1 fruit fly cellular context compared by ENCODE assay signal in genomic region chr2L:21757264-21758066, dm6.
TF ChIP-seq lines count a peak whose summit lies in the region.

Gene step, minus strand, starts transcription at chr2L:21757466.
Gene CG1416, plus strand, starts transcription at chr2L:21758010.

TF ChIP-seq in whole organism, embryonic, 481 proteins besides CTCF, POLR2A, EP300 and RAD21 (continued from another document and continues in another):
- no peak for TF ChIP-seq CG12744 (GFP tag; optimal IDR thresholded peaks at IDR 0.05; lab: Kevin White, UChicago)
- TF ChIP-seq dmrt11E (tag; optimal IDR thresholded peaks at IDR 0.05; lab: Kevin White, UChicago), result peak; percentile 48
- no peak for TF ChIP-seq TFAM (GFP tag; optimal IDR thresholded peaks at IDR 0.05; lab: Kevin White, UChicago)
- peak; percentile 54 for TF ChIP-seq YL-1 (GFP tag; optimal IDR thresholded peaks at IDR 0.05; lab: Kevin White, UChicago)
- TF ChIP-seq CG4820 (GFP tag; optimal IDR thresholded peaks at IDR 0.05; lab: Kevin White, UChicago), result peak; percentile 61
- peak; percentile 19 for TF ChIP-seq CG18476 (GFP tag; optimal IDR thresholded peaks at IDR 0.05; lab: Kevin White, UChicago)
- TF ChIP-seq NfI (GFP tag; optimal IDR thresholded peaks at IDR 0.05; lab: Kevin White, UChicago), result peak; percentile 51
- TF ChIP-seq CG3838 (GFP tag; optimal IDR thresholded peaks at IDR 0.05; lab: Kevin White, UChicago), result no peak
- TF ChIP-seq BEAF-32 (GFP tag; optimal IDR thresholded peaks at IDR 0.05; lab: Kevin White, UChicago), result peak; percentile 87
- no peak for TF ChIP-seq fru (optimal IDR thresholded peaks at IDR 0.05; lab: Kevin White, UChicago)
- no peak for TF ChIP-seq dati (GFP tag; IDR thresholded peaks at IDR 0.05; lab: Robert Waterston, UW)
- TF ChIP-seq CG14860 (GFP tag; IDR thresholded peaks at IDR 0.05; lab: Robert Waterston, UW; ENCODE audit: partially characterized antibody), result no peak
- TF ChIP-seq gro (GFP tag; optimal IDR thresholded peaks at IDR 0.05; lab: Kevin White, UChicago), result no peak
- TF ChIP-seq CG11247 (GFP tag; IDR thresholded peaks at IDR 0.05; lab: Robert Waterston, UW), result no peak
- no peak for TF ChIP-seq HLHmδ (GFP tag; optimal IDR thresholded peaks at IDR 0.05; lab: Kevin White, UChicago)
- no peak for TF ChIP-seq CG5245 (GFP tag; optimal IDR thresholded peaks at IDR 0.05; lab: Kevin White, UChicago)
- peak; percentile 71 for TF ChIP-seq jumu (GFP tag; optimal IDR thresholded peaks at IDR 0.05; lab: Kevin White, UChicago)
- TF ChIP-seq Trl (optimal IDR thresholded peaks at IDR 0.05; lab: Kevin White, UChicago), result no peak
- TF ChIP-seq Trl (GFP tag; optimal IDR thresholded peaks at IDR 0.05; lab: Kevin White, UChicago), result peak; percentile 71
- TF ChIP-seq Kr (GFP tag; optimal IDR thresholded peaks at IDR 0.05; lab: Kevin White, UChicago), result no peak
- peak; percentile 42 for TF ChIP-seq disco-r (GFP tag; optimal IDR thresholded peaks at IDR 0.05; lab: Kevin White, UChicago)
- no peak for TF ChIP-seq CG6765 (GFP tag; optimal IDR thresholded peaks at IDR 0.05; lab: Kevin White, UChicago)
- no peak for TF ChIP-seq hth (optimal IDR thresholded peaks at IDR 0.05; lab: Kevin White, UChicago)
- peak in 1 of 2 experiments; percentile 42 for TF ChIP-seq Hr51 (GFP tag; optimal IDR thresholded peaks at IDR 0.05; lab: Kevin White, UChicago)
- TF ChIP-seq CG6791 (GFP tag; IDR thresholded peaks at IDR 0.05; lab: Robert Waterston, UW; ENCODE audit: partially characterized antibody), result no peak; the same call in 1 of the 3 replicates
- TF ChIP-seq CG10654 (GFP tag; optimal IDR thresholded peaks at IDR 0.05; lab: Kevin White, UChicago), result peak; percentile 10
- TF ChIP-seq CG8944 (GFP tag; optimal IDR thresholded peaks at IDR 0.05; lab: Kevin White, UChicago), result peak; percentile 74
- no peak for TF ChIP-seq Vsx1 (GFP tag; optimal IDR thresholded peaks at IDR 0.05; lab: Kevin White, UChicago)
- peak; percentile 21 for TF ChIP-seq CG9797 (GFP tag; optimal IDR thresholded peaks at IDR 0.05; lab: Kevin White, UChicago)
- TF ChIP-seq twi (tag; optimal IDR thresholded peaks at IDR 0.05; lab: Kevin White, UChicago), result peak; percentile 48
- no peak for TF ChIP-seq CG8281 (tag; optimal IDR thresholded peaks at IDR 0.05; lab: Kevin White, UChicago)
- TF ChIP-seq CG15696 (tag; optimal IDR thresholded peaks at IDR 0.05; lab: Kevin White, UChicago), result peak; percentile 48
- TF ChIP-seq Gug (GFP tag; IDR thresholded peaks at IDR 0.05; lab: Robert Waterston, UW), result peak; percentile 77
- TF ChIP-seq HmgZ (tag; optimal IDR thresholded peaks at IDR 0.05; lab: Kevin White, UChicago), result no peak
- TF ChIP-seq ap (GFP tag; IDR thresholded peaks at IDR 0.05; lab: Robert Waterston, UW), result no peak
- no peak for TF ChIP-seq Max (GFP tag; optimal IDR thresholded peaks at IDR 0.05; lab: Kevin White, UChicago)
- TF ChIP-seq ham (GFP tag; IDR thresholded peaks at IDR 0.05; lab: Robert Waterston, UW), result no peak; the same call in 1 of the 2 replicates
- peak; percentile 35 for TF ChIP-seq CG12942 (GFP tag; optimal IDR thresholded peaks at IDR 0.05; lab: Kevin White, UChicago)
- no peak for TF ChIP-seq sr (GFP tag; IDR thresholded peaks at IDR 0.05; lab: Robert Waterston, UW)
- TF ChIP-seq crol (GFP tag; IDR thresholded peaks at IDR 0.05; lab: Robert Waterston, UW), result no peak
- TF ChIP-seq tio (GFP tag; optimal IDR thresholded peaks at IDR 0.05; lab: Kevin White, UChicago), result peak; percentile 75
- TF ChIP-seq CG14050 (GFP tag; IDR thresholded peaks at IDR 0.05; lab: Robert Waterston, UW), result no peak
- 0 out of 2 replicates have a peak, but pooled peaks have one; percentile 34 for TF ChIP-seq HLH3B (GFP tag; IDR thresholded peaks at IDR 0.05; lab: Robert Waterston, UW)
- no peak for TF ChIP-seq CG10959 (GFP tag; IDR thresholded peaks at IDR 0.05; lab: Robert Waterston, UW)
- TF ChIP-seq CG34224 (GFP tag; IDR thresholded peaks at IDR 0.05; lab: Robert Waterston, UW; ENCODE audit: partially characterized antibody), result no peak
- TF ChIP-seq zen (tag; optimal IDR thresholded peaks at IDR 0.05; lab: Kevin White, UChicago), result peak; percentile 49
- no peak for TF ChIP-seq CG31388 (GFP tag; optimal IDR thresholded peaks at IDR 0.05; lab: Kevin White, UChicago)
- TF ChIP-seq CG8290 (GFP tag; optimal IDR thresholded peaks at IDR 0.05; lab: Kevin White, UChicago), result peak; percentile 57
- peak in 1 of 2 experiments; percentile 75 for TF ChIP-seq CG8290 (tag; optimal IDR thresholded peaks at IDR 0.05; lab: Kevin White, UChicago)
- TF ChIP-seq CG13424 (tag; optimal IDR thresholded peaks at IDR 0.05; lab: Kevin White, UChicago), result peak; percentile 49
- peak; percentile 47 for TF ChIP-seq sug (tag; optimal IDR thresholded peaks at IDR 0.05; lab: Kevin White, UChicago)
- TF ChIP-seq CG4328 (GFP tag; optimal IDR thresholded peaks at IDR 0.05; lab: Kevin White, UChicago), result no peak
- no peak for TF ChIP-seq btn (GFP tag; optimal IDR thresholded peaks at IDR 0.05; lab: Kevin White, UChicago)
- TF ChIP-seq CG31224 (GFP tag; IDR thresholded peaks at IDR 0.05; lab: Robert Waterston, UW), result peak; percentile 52
- TF ChIP-seq CG1529 (GFP tag; optimal IDR thresholded peaks at IDR 0.05; lab: Kevin White, UChicago), result no peak
- peak in 1 of 2 experiments; percentile 68 for TF ChIP-seq crp (GFP tag; optimal IDR thresholded peaks at IDR 0.05; lab: Kevin White, UChicago)
- TF ChIP-seq CG12219 (GFP tag; optimal IDR thresholded peaks at IDR 0.05; lab: Kevin White, UChicago), result no peak
- no peak for TF ChIP-seq gt (GFP tag; IDR thresholded peaks at IDR 0.05; lab: Robert Waterston, UW)
- peak; percentile 29 for TF ChIP-seq ewg (GFP tag; optimal IDR thresholded peaks at IDR 0.05; lab: Kevin White, UChicago)
- peak; percentile 20 for TF ChIP-seq B-H2 (GFP tag; optimal IDR thresholded peaks at IDR 0.05; lab: Kevin White, UChicago)
- TF ChIP-seq nau (GFP tag; optimal IDR thresholded peaks at IDR 0.05; lab: Kevin White, UChicago), result no peak
- peak; percentile 23 for TF ChIP-seq CG1792 (GFP tag; optimal IDR thresholded peaks at IDR 0.05; lab: Kevin White, UChicago)
- TF ChIP-seq cas (GFP tag; IDR thresholded peaks at IDR 0.05; lab: Robert Waterston, UW), result no peak
- TF ChIP-seq CG2129 (GFP tag; IDR thresholded peaks at IDR 0.05; lab: Robert Waterston, UW; ENCODE audit: partially characterized antibody), result 0 out of 2 replicates have a peak, but pooled peaks have one; percentile 26
- peak; percentile 47 for TF ChIP-seq da (GFP tag; optimal IDR thresholded peaks at IDR 0.05; lab: Kevin White, UChicago)
- no peak for TF ChIP-seq CG6272 (GFP tag; IDR thresholded peaks at IDR 0.05; lab: Robert Waterston, UW)
- no peak for TF ChIP-seq h (optimal IDR thresholded peaks at IDR 0.05; lab: Kevin White, UChicago)
- no peak for TF ChIP-seq CG2678 (tag; optimal IDR thresholded peaks at IDR 0.05; lab: Kevin White, UChicago)
- TF ChIP-seq Lpt (GFP tag; optimal IDR thresholded peaks at IDR 0.05; lab: Kevin White, UChicago), result no peak
- no peak for TF ChIP-seq jing (GFP tag; optimal IDR thresholded peaks at IDR 0.05; lab: Kevin White, UChicago)
- TF ChIP-seq dysf (GFP tag; IDR thresholded peaks at IDR 0.05; lab: Robert Waterston, UW), result no peak; the same call in 2 of the 3 replicates
- no peak for TF ChIP-seq salm (tag; optimal IDR thresholded peaks at IDR 0.05; lab: Kevin White, UChicago)
- TF ChIP-seq abd-A (tag; optimal IDR thresholded peaks at IDR 0.05; lab: Kevin White, UChicago), result no peak
- TF ChIP-seq CG12769 (tag; optimal IDR thresholded peaks at IDR 0.05; lab: Kevin White, UChicago), result peak; percentile 6
- no peak for TF ChIP-seq NK7.1 (GFP tag; optimal IDR thresholded peaks at IDR 0.05; lab: Kevin White, UChicago)
- TF ChIP-seq hkb (optimal IDR thresholded peaks at IDR 0.05; lab: Kevin White, UChicago), result no peak
- TF ChIP-seq hkb (GFP tag; IDR thresholded peaks at IDR 0.05; lab: Robert Waterston, UW), result no peak
- TF ChIP-seq CG12155 (GFP tag; optimal IDR thresholded peaks at IDR 0.05; lab: Kevin White, UChicago), result peak; percentile 50
- peak; percentile 49 for TF ChIP-seq Xrp1 (GFP tag; IDR thresholded peaks at IDR 0.05; lab: Robert Waterston, UW)
- TF ChIP-seq CG2202 (tag; optimal IDR thresholded peaks at IDR 0.05; lab: Kevin White, UChicago), result no peak
- TF ChIP-seq Six4 (GFP tag; optimal IDR thresholded peaks at IDR 0.05; lab: Kevin White, UChicago), result no peak
- TF ChIP-seq CG17385 (GFP tag; optimal IDR thresholded peaks at IDR 0.05; lab: Kevin White, UChicago), result no peak
- no peak for TF ChIP-seq Fer2 (tag; optimal IDR thresholded peaks at IDR 0.05; lab: Kevin White, UChicago)
- peak; percentile 35 for TF ChIP-seq bigmax (GFP tag; optimal IDR thresholded peaks at IDR 0.05; lab: Kevin White, UChicago)
- peak; percentile 63 for TF ChIP-seq tin (GFP tag; optimal IDR thresholded peaks at IDR 0.05; lab: Kevin White, UChicago)
- no peak for TF ChIP-seq Hand (GFP tag; optimal IDR thresholded peaks at IDR 0.05; lab: Kevin White, UChicago)
- peak; percentile 56 for TF ChIP-seq Scr (GFP tag; IDR thresholded peaks at IDR 0.05; lab: Robert Waterston, UW; ENCODE audit: partially characterized antibody)
- TF ChIP-seq chif (GFP tag; optimal IDR thresholded peaks at IDR 0.05; lab: Kevin White, UChicago), result peak; percentile 62 to 63
- TF ChIP-seq Antp (GFP tag; optimal IDR thresholded peaks at IDR 0.05; lab: Kevin White, UChicago), result peak; percentile 74
- no peak for TF ChIP-seq CG6813 (GFP tag; optimal IDR thresholded peaks at IDR 0.05; lab: Kevin White, UChicago)
- peak; percentile 34 for TF ChIP-seq Fer3 (tag; optimal IDR thresholded peaks at IDR 0.05; lab: Kevin White, UChicago)
- TF ChIP-seq CG6683 (GFP tag; optimal IDR thresholded peaks at IDR 0.05; lab: Kevin White, UChicago), result no peak
- no peak for TF ChIP-seq CG10274 (GFP tag; optimal IDR thresholded peaks at IDR 0.05; lab: Kevin White, UChicago)
- no peak for TF ChIP-seq sim (GFP tag; IDR thresholded peaks at IDR 0.05; lab: Robert Waterston, UW)
- TF ChIP-seq sens-2 (GFP tag; IDR thresholded peaks at IDR 0.05; lab: Robert Waterston, UW), result no peak
- TF ChIP-seq CG7357 (GFP tag; IDR thresholded peaks at IDR 0.05; lab: Robert Waterston, UW), result peak; percentile 98
- TF ChIP-seq Jarid2 (GFP tag; optimal IDR thresholded peaks at IDR 0.05; lab: Kevin White, UChicago), result no peak
- TF ChIP-seq Side (GFP tag; optimal IDR thresholded peaks at IDR 0.05; lab: Kevin White, UChicago), result no peak
- peak; percentile 25 for TF ChIP-seq az2 (GFP tag; optimal IDR thresholded peaks at IDR 0.05; lab: Kevin White, UChicago)
- TF ChIP-seq CG3065 (GFP tag; optimal IDR thresholded peaks at IDR 0.05; lab: Kevin White, UChicago), result no peak
- no peak for TF ChIP-seq Doc2 (GFP tag; IDR thresholded peaks at IDR 0.05; lab: Robert Waterston, UW)
- TF ChIP-seq unc-4 (GFP tag; IDR thresholded peaks at IDR 0.05; lab: Robert Waterston, UW; ENCODE audit: partially characterized antibody), result peak; percentile 63
- no peak for TF ChIP-seq ERR (GFP tag; optimal IDR thresholded peaks at IDR 0.05; lab: Kevin White, UChicago)
- peak; percentile 48 for TF ChIP-seq Ssrp (tag; optimal IDR thresholded peaks at IDR 0.05; lab: Kevin White, UChicago)
- TF ChIP-seq CG1832 (GFP tag; optimal IDR thresholded peaks at IDR 0.05; lab: Kevin White, UChicago), result no peak
- TF ChIP-seq CG14014 (GFP tag; IDR thresholded peaks at IDR 0.05; lab: Robert Waterston, UW), result no peak
- no peak; the same call in 1 of the 2 replicates for TF ChIP-seq CG9932 (GFP tag; IDR thresholded peaks at IDR 0.05; lab: Robert Waterston, UW)
- TF ChIP-seq tup (GFP tag; optimal IDR thresholded peaks at IDR 0.05; lab: Kevin White, UChicago), result no peak
- no peak for TF ChIP-seq tap (tag; optimal IDR thresholded peaks at IDR 0.05; lab: Kevin White, UChicago)
- TF ChIP-seq CG16863 (GFP tag; optimal IDR thresholded peaks at IDR 0.05; lab: Kevin White, UChicago), result peak; percentile 54
- TF ChIP-seq CG9215 (GFP tag; IDR thresholded peaks at IDR 0.05; lab: Robert Waterston, UW), result no peak; the same call in 1 of the 2 replicates
- no peak for TF ChIP-seq Abd-B (GFP tag; optimal IDR thresholded peaks at IDR 0.05; lab: Kevin White, UChicago)
- peak; percentile 5; the same call in 2 of the 3 replicates for TF ChIP-seq vnd (GFP tag; IDR thresholded peaks at IDR 0.05; lab: Robert Waterston, UW; ENCODE audit: partially characterized antibody)
- TF ChIP-seq fd3F (GFP tag; optimal IDR thresholded peaks at IDR 0.05; lab: Kevin White, UChicago), result peak; percentile 1
- 0 out of 2 replicates have a peak, but pooled peaks have one; percentile 51 for TF ChIP-seq tna (GFP tag; IDR thresholded peaks at IDR 0.05; lab: Robert Waterston, UW; ENCODE audit: partially characterized antibody)
- TF ChIP-seq pan (optimal IDR thresholded peaks at IDR 0.05; lab: Kevin White, UChicago), result no peak
- TF ChIP-seq pan (GFP tag; optimal IDR thresholded peaks at IDR 0.05 in 1 of 2, IDR thresholded peaks at IDR 0.05 in 1 of 2), result peak in 1 of 2 experiments; percentile 54
- peak; percentile 37 for TF ChIP-seq CG3995 (GFP tag; optimal IDR thresholded peaks at IDR 0.05; lab: Kevin White, UChicago)
- no peak for TF ChIP-seq CG18764 (GFP tag; optimal IDR thresholded peaks at IDR 0.05; lab: Kevin White, UChicago)
- TF ChIP-seq CG11504 (tag; optimal IDR thresholded peaks at IDR 0.05; lab: Kevin White, UChicago), result no peak
- peak; percentile 58; the same call in 1 of the 2 replicates for TF ChIP-seq E2f1 (GFP tag; IDR thresholded peaks at IDR 0.05; lab: Robert Waterston, UW)
- peak; percentile 30 for TF ChIP-seq CG2116 (GFP tag; optimal IDR thresholded peaks at IDR 0.05; lab: Kevin White, UChicago)
- peak; percentile 65 for TF ChIP-seq zfh1 (GFP tag; IDR thresholded peaks at IDR 0.05; lab: Robert Waterston, UW)
- no peak for TF ChIP-seq CG13296 (GFP tag; optimal IDR thresholded peaks at IDR 0.05; lab: Kevin White, UChicago)
- TF ChIP-seq CG5953 (GFP tag; IDR thresholded peaks at IDR 0.05; lab: Robert Waterston, UW), result no peak; the same call in 1 of the 2 replicates
- peak; percentile 70 for TF ChIP-seq CG16815 (GFP tag; optimal IDR thresholded peaks at IDR 0.05; lab: Kevin White, UChicago)
- peak; percentile 21 for TF ChIP-seq pfk (GFP tag; optimal IDR thresholded peaks at IDR 0.05; lab: Kevin White, UChicago)
- TF ChIP-seq Myb (GFP tag; optimal IDR thresholded peaks at IDR 0.05; lab: Kevin White, UChicago), result peak; percentile 74
- no peak for TF ChIP-seq CG11560 (tag; IDR thresholded peaks at IDR 0.05; lab: Robert Waterston, UW)
- TF ChIP-seq Hsf (GFP tag; optimal IDR thresholded peaks at IDR 0.05; lab: Kevin White, UChicago), result peak; percentile 59
- no peak for TF ChIP-seq yki (optimal IDR thresholded peaks at IDR 0.05; lab: Kevin White, UChicago)
- TF ChIP-seq cwo (GFP tag; optimal IDR thresholded peaks at IDR 0.05; lab: Kevin White, UChicago), result no peak
- TF ChIP-seq bsh (GFP tag; optimal IDR thresholded peaks at IDR 0.05; lab: Kevin White, UChicago), result peak in 1 of 2 experiments; percentile 11
